Worm (Caenorhabditis elegans): Measurements from ENCODE around the gene lpr-7.

The lpr-7 gene

ce11 chrX:651616-652015, 4.4 kb upstream of the lpr-7 start:
- peak; percentile 12 for TF ChIP-seq pqm-1 (tag; optimal IDR thresholded peaks at IDR 0.05)
- TF ChIP-seq lsy-12 (tag; optimal IDR thresholded peaks at IDR 0.05) = no peak
- TF ChIP-seq fos-1 (tag; optimal IDR thresholded peaks at IDR 0.05) = no peak
- TF ChIP-seq pha-4 (tag; optimal IDR thresholded peaks at IDR 0.05) = peak; percentile 85
- TF ChIP-seq elt-2 (tag; optimal IDR thresholded peaks at IDR 0.05) = peak; percentile 74
- TF ChIP-seq zag-1 (tag; optimal IDR thresholded peaks at IDR 0.05) = no peak

- TF ChIP-seq nhr-67 (tag; optimal IDR thresholded peaks at IDR 0.05) (no peak), aly-2 (tag; optimal IDR thresholded peaks at IDR 0.05) (no peak), nfya-1 (tag; optimal IDR thresholded peaks at IDR 0.05; ENCODE audit: insufficient read depth) (no peak), ceh-82 (tag; optimal IDR thresholded peaks at IDR 0.05) (no peak), nhr-237 (tag; optimal IDR thresholded peaks at IDR 0.05) (no peak), ceh-9 (tag; optimal IDR thresholded peaks at IDR 0.05) (no peak)
Observed at ce11 chrX:654804-655203, 1.2 kb upstream of the lpr-7 start, which contains the start of gene ifc-2. Gene ifc-2 (minus strand): TSS chrX:654904.

ce11 chrX:661727-662330, 5.8 kb downstream of the lpr-7 start, which contains the start of gene rund-1:
Gene rund-1 (minus strand): TSS chrX:661777.
- TF ChIP-seq lin-15B (tag; optimal IDR thresholded peaks at IDR 0.05) = no peak
- no peak for TF ChIP-seq fos-1 (tag; optimal IDR thresholded peaks at IDR 0.05)
- no peak for TF ChIP-seq ceh-9 (tag; optimal IDR thresholded peaks at IDR 0.05)
- no peak for TF ChIP-seq nhr-76 (tag; optimal IDR thresholded peaks at IDR 0.05)
- TF ChIP-seq mml-1 (tag; optimal IDR thresholded peaks at IDR 0.05) = no peak
- no peak for TF ChIP-seq R02D3.7 (tag; optimal IDR thresholded peaks at IDR 0.05)
- no peak for TF ChIP-seq nhr-23 (tag; optimal IDR thresholded peaks at IDR 0.05)
- TF ChIP-seq nhr-43 (tag; optimal IDR thresholded peaks at IDR 0.05; ENCODE audit: poor library complexity, severe bottlenecking) = no peak
- TF ChIP-seq nhr-237 (tag; optimal IDR thresholded peaks at IDR 0.05) = no peak
- TF ChIP-seq fkh-10 (GFP tag; optimal IDR thresholded peaks at IDR 0.05) = peak; percentile 90
- TF ChIP-seq nfya-1 (tag; optimal IDR thresholded peaks at IDR 0.05; ENCODE audit: insufficient read depth) = peak; percentile 77
- peak; percentile 11 for TF ChIP-seq elt-2 (tag; optimal IDR thresholded peaks at IDR 0.05)
- TF ChIP-seq sea-2 (GFP tag; optimal IDR thresholded peaks at IDR 0.05) = no peak
- TF ChIP-seq fkh-2 (tag; optimal IDR thresholded peaks at IDR 0.05) = no peak
- no peak for TF ChIP-seq elt-1 (tag; optimal IDR thresholded peaks at IDR 0.05)
- no peak for TF ChIP-seq zag-1 (tag; optimal IDR thresholded peaks at IDR 0.05)
- no peak for TF ChIP-seq nhr-28 (tag; optimal IDR thresholded peaks at IDR 0.05)
- TF ChIP-seq ztf-4 (tag; optimal IDR thresholded peaks at IDR 0.05) = no peak
- TF ChIP-seq egl-5 (tag; optimal IDR thresholded peaks at IDR 0.05) = no peak
- no peak for TF ChIP-seq skn-1 (tag; optimal IDR thresholded peaks at IDR 0.05)
- TF ChIP-seq ZK546.5 (tag; optimal IDR thresholded peaks at IDR 0.05) = no peak
- no peak for TF ChIP-seq ztf-11 (tag; optimal IDR thresholded peaks at IDR 0.05)
- TF ChIP-seq jun-1 (tag; optimal IDR thresholded peaks at IDR 0.05) = no peak
- TF ChIP-seq ceh-16 (tag; optimal IDR thresholded peaks at IDR 0.05) = no peak
- TF ChIP-seq ceh-82 (tag; optimal IDR thresholded peaks at IDR 0.05) = no peak
- TF ChIP-seq nhr-11 (tag; optimal IDR thresholded peaks at IDR 0.05) = peak; percentile 41
- peak; percentile 65 for TF ChIP-seq snpc-4 (tag; optimal IDR thresholded peaks at IDR 0.05)
- TF ChIP-seq tbx-2 (tag; optimal IDR thresholded peaks at IDR 0.05) = no peak
- peak; percentile 13 for TF ChIP-seq pha-4 (tag; optimal IDR thresholded peaks at IDR 0.05)
- TF ChIP-seq ceh-28 (tag; optimal IDR thresholded peaks at IDR 0.05) = peak; percentile 27
- peak; percentile 50 for TF ChIP-seq hmg-11 (tag; optimal IDR thresholded peaks at IDR 0.05)
- TF ChIP-seq mdl-1 (tag; optimal IDR thresholded peaks at IDR 0.05) = no peak
- TF ChIP-seq eor-1 (tag; optimal IDR thresholded peaks at IDR 0.05) = no peak
- TF ChIP-seq lin-39 (tag; optimal IDR thresholded peaks at IDR 0.05) = peak; percentile 8

ce11 chrX:666125-666524, 10.1 kb downstream of the lpr-7 start, which contains the start of gene T19D7.5:
Gene T19D7.5 (minus strand): TSS chrX:666225.
- TF ChIP-seq ceh-16 (tag; optimal IDR thresholded peaks at IDR 0.05) (no peak), elt-1 (tag; optimal IDR thresholded peaks at IDR 0.05) (no peak), ZK546.5 (tag; optimal IDR thresholded peaks at IDR 0.05) (no peak), nhr-12 (tag; optimal IDR thresholded peaks at IDR 0.05) (no peak), hmg-11 (tag; optimal IDR thresholded peaks at IDR 0.05) (no peak), nhr-67 (tag; optimal IDR thresholded peaks at IDR 0.05) (no peak), aly-2 (tag; optimal IDR thresholded peaks at IDR 0.05) (no peak), nhr-76 (tag; optimal IDR thresholded peaks at IDR 0.05) (no peak), elt-3 (tag; optimal IDR thresholded peaks at IDR 0.05) (no peak), nhr-28 (tag; optimal IDR thresholded peaks at IDR 0.05) (no peak), lsy-12 (tag; optimal IDR thresholded peaks at IDR 0.05) (no peak), R02D3.7 (tag; optimal IDR thresholded peaks at IDR 0.05) (no peak), mml-1 (tag; optimal IDR thresholded peaks at IDR 0.05) (no peak), lin-39 (tag; optimal IDR thresholded peaks at IDR 0.05) (no peak), egl-27 (tag; optimal IDR thresholded peaks at IDR 0.05) (no peak)
